Fruit fly (Drosophila melanogaster) whole organism, embryonic: ENCODE results near the gene senju.
A peak's percentile ranks its signal among the peaks of the same experiment; 100 is the strongest.

Experiments used
- Abd-B ChIP-seq: fragments of 200-800 bp; sonication (Bioruptor generic); optimal IDR thresholded peaks from 2 replicates; lab custom pipeline; 2018; ENCODE audit warnings: missing biosample characterization, mild to moderate bottlenecking, missing genetic modification characterization, moderate library complexity
- Adf1 ChIP-seq: fragments of 200-800 bp; sonication (Bioruptor generic); IDR thresholded peaks from 2 replicates; pipeline ENCODE4 v1.3.6; 2022; ENCODE audit warnings: missing biosample characterization, missing genetic modification characterization
- Antp ChIP-seq: fragments of 200-800 bp; sonication (Bioruptor generic); optimal IDR thresholded peaks from 3 replicates; lab custom pipeline; 2016; ENCODE audit warnings: missing biosample characterization, missing genetic modification characterization
- BEAF-32 ChIP-seq: fragments of 200-800 bp; sonication (Bioruptor generic); optimal IDR thresholded peaks from 3 replicates; lab custom pipeline; 2017; ENCODE audit warnings: missing biosample characterization, missing genetic modification characterization, mild to moderate bottlenecking, moderate library complexity, missing genetic modification reagents
- CG10462 ChIP-seq: fragments of 200-800 bp; sonication (Bioruptor generic); optimal IDR thresholded peaks from 2 replicates; lab custom pipeline; 2016; ENCODE audit warnings: missing biosample characterization, missing genetic modification characterization
- CG12155 ChIP-seq: fragments of 200-800 bp; sonication (Bioruptor generic); optimal IDR thresholded peaks from 3 replicates; lab custom pipeline; 2016; ENCODE audit warnings: missing biosample characterization, missing genetic modification characterization
- CG14050 ChIP-seq: fragments of 200-800 bp; sonication (Bioruptor generic); IDR thresholded peaks from 3 replicates; pipeline ENCODE4 v1.3.6; 2022; ENCODE audit warnings: missing biosample characterization, missing genetic modification characterization
- CG14710 ChIP-seq: fragments of 200-800 bp; sonication (Bioruptor generic); optimal IDR thresholded peaks from 3 replicates; lab custom pipeline; 2019; ENCODE audit warnings: missing biosample characterization, mild to moderate bottlenecking, missing genetic modification characterization, moderate library complexity
- CG15011 ChIP-seq: fragments of 200-800 bp; sonication (Bioruptor generic); optimal IDR thresholded peaks from 3 replicates; lab custom pipeline; 2018; ENCODE audit warnings: missing biosample characterization, mild to moderate bottlenecking, missing genetic modification characterization
- CG15073 ChIP-seq: fragments of 200-800 bp; sonication (Bioruptor generic); optimal IDR thresholded peaks from 2 replicates; lab custom pipeline; 2016; ENCODE audit warnings: missing biosample characterization, missing genetic modification characterization
- CG17612 ChIP-seq: fragments of 200-800 bp; sonication (Bioruptor generic); IDR thresholded peaks from 2 replicates; pipeline ENCODE4 v1.3.6; 2022; ENCODE audit warnings: missing biosample characterization, missing genetic modification characterization
- CG17912 ChIP-seq: fragments of 200-800 bp; sonication (Bioruptor generic); optimal IDR thresholded peaks from 2 replicates; lab custom pipeline; 2018; ENCODE audit warnings: missing biosample characterization, mild to moderate bottlenecking, missing genetic modification characterization
- CG1792 ChIP-seq: fragments of 200-800 bp; sonication (Bioruptor generic); optimal IDR thresholded peaks from 2 replicates; lab custom pipeline; 2016; ENCODE audit warnings: missing biosample characterization, missing genetic modification characterization
- CG2202 ChIP-seq: fragments of 200-800 bp; sonication (Bioruptor generic); optimal IDR thresholded peaks from 2 replicates; lab custom pipeline; 2018; ENCODE audit warnings: missing biosample characterization, mild to moderate bottlenecking, missing genetic modification characterization
- CG2875 ChIP-seq: fragments of 200-800 bp; sonication (Bioruptor generic); optimal IDR thresholded peaks from 2 replicates; lab custom pipeline; 2017; ENCODE audit warnings: missing biosample characterization, mild to moderate bottlenecking, missing genetic modification characterization, missing genetic modification reagents
- CG2889 ChIP-seq: fragments of 200-800 bp; sonication (Bioruptor generic); IDR thresholded peaks from 3 replicates; pipeline ENCODE4 v1.3.6; 2022; ENCODE audit warnings: missing biosample characterization, missing genetic modification characterization
- CG3065 ChIP-seq: fragments of 200-800 bp; sonication (Bioruptor generic); optimal IDR thresholded peaks from 2 replicates; lab custom pipeline; 2016; ENCODE audit warnings: missing biosample characterization, missing genetic modification characterization
- CG31365 ChIP-seq: fragments of 200-800 bp; sonication (Bioruptor generic); optimal IDR thresholded peaks from 2 replicates; lab custom pipeline; 2018; ENCODE audit warnings: missing biosample characterization, mild to moderate bottlenecking, missing genetic modification characterization
- CG3847 ChIP-seq: fragments of 200-800 bp; sonication (Bioruptor generic); IDR thresholded peaks from 2 replicates; pipeline ENCODE4 v1.3.6; 2022; ENCODE audit warnings: missing biosample characterization, missing genetic modification characterization
- CG4854 ChIP-seq: fragments of 200-800 bp; sonication (Bioruptor generic); optimal IDR thresholded peaks from 2 replicates; lab custom pipeline; 2016; ENCODE audit warnings: missing biosample characterization, missing genetic modification characterization, inconsistent platforms
- CG5180 ChIP-seq: fragments of 200-800 bp; sonication (Bioruptor generic); optimal IDR thresholded peaks from 3 replicates; lab custom pipeline; 2017; ENCODE audit warnings: missing biosample characterization, missing genetic modification characterization, mild to moderate bottlenecking, moderate library complexity, missing genetic modification reagents
- CG6791 ChIP-seq: fragments of 200-800 bp; sonication (Bioruptor generic); IDR thresholded peaks from 3 replicates; pipeline ENCODE4 v1.3.6; 2022; ENCODE audit warnings: missing biosample characterization, missing genetic modification characterization; ENCODE audit not compliant: partially characterized antibody
- CG7928 ChIP-seq: fragments of 200-800 bp; sonication (Bioruptor generic); optimal IDR thresholded peaks from 2 replicates; lab custom pipeline; 2017; ENCODE audit warnings: missing biosample characterization, mild to moderate bottlenecking, missing genetic modification characterization
- CG8944 ChIP-seq: fragments of 200-800 bp; sonication (Bioruptor generic); optimal IDR thresholded peaks from 3 replicates; lab custom pipeline; 2016; ENCODE audit warnings: missing biosample characterization, missing genetic modification characterization
- CG9727 ChIP-seq: fragments of 200-800 bp; sonication (Bioruptor generic); optimal IDR thresholded peaks from 3 replicates; lab custom pipeline; 2017; ENCODE audit warnings: missing biosample characterization, mild to moderate bottlenecking, missing genetic modification characterization
- D ChIP-seq, 2 experiments: fragments of 200-800 bp in 1 of 2; fragments of >200 bp in 1 of 2; sonication (Bioruptor generic) in 1 of 2; optimal IDR thresholded peaks; 2 replicates in 1 of 2; 3 replicates in 1 of 2; lab custom pipeline; 2017; ENCODE audit warnings: mild to moderate bottlenecking in 1 of 2, missing biosample characterization in 1 of 2, missing genetic modification characterization in 1 of 2, missing genetic modification reagents in 1 of 2
- Gsc ChIP-seq: fragments of 200-800 bp; sonication (Bioruptor generic); IDR thresholded peaks from 2 replicates; pipeline ENCODE4 v1.3.6; 2022; ENCODE audit warnings: missing biosample characterization, missing genetic modification characterization
- Kr ChIP-seq: fragments of 200-800 bp; sonication (Bioruptor generic); optimal IDR thresholded peaks from 2 replicates; lab custom pipeline; 2017; ENCODE audit warnings: missing biosample characterization, mild to moderate bottlenecking, missing genetic modification characterization
- NK7.1 ChIP-seq: fragments of 200-800 bp; sonication (Bioruptor generic); optimal IDR thresholded peaks from 3 replicates; lab custom pipeline; 2016; ENCODE audit warnings: missing biosample characterization, missing genetic modification characterization
- Nf-YC ChIP-seq: fragments of 200-800 bp; optimal IDR thresholded peaks from 3 replicates; lab custom pipeline; 2019; ENCODE audit warnings: missing biosample characterization, mild to moderate bottlenecking, missing genetic modification characterization, moderate library complexity
- Rx ChIP-seq: fragments of 200-800 bp; sonication (Bioruptor generic); IDR thresholded peaks from 2 replicates; pipeline ENCODE4 v1.3.6; 2022; ENCODE audit warnings: missing biosample characterization, missing genetic modification characterization
- Vsx1 ChIP-seq: fragments of 200-800 bp; sonication (Bioruptor generic); optimal IDR thresholded peaks from 2 replicates; lab custom pipeline; 2017; ENCODE audit warnings: missing biosample characterization, mild to moderate bottlenecking, missing genetic modification characterization, missing genetic modification reagents
- ab ChIP-seq: fragments of 200-800 bp; sonication (Bioruptor generic); optimal IDR thresholded peaks from 2 replicates; lab custom pipeline; 2016; ENCODE audit warnings: missing biosample characterization, missing genetic modification characterization
- dysf ChIP-seq: fragments of 200-800 bp; sonication (Bioruptor generic); IDR thresholded peaks from 3 replicates; pipeline ENCODE4 v1.3.6; 2022; ENCODE audit warnings: missing biosample characterization, missing genetic modification characterization
- emc ChIP-seq: fragments of 200-800 bp; sonication (Bioruptor generic); optimal IDR thresholded peaks from 2 replicates; lab custom pipeline; 2016; ENCODE audit warnings: missing biosample characterization, missing genetic modification characterization
- exex ChIP-seq: fragments of 200-800 bp; sonication (Bioruptor generic); optimal IDR thresholded peaks from 4 replicates; lab custom pipeline; 2018; ENCODE audit warnings: missing biosample characterization, mild to moderate bottlenecking, missing genetic modification characterization, moderate library complexity
- gt ChIP-seq: fragments of 200-800 bp; sonication (Bioruptor generic); IDR thresholded peaks from 2 replicates; pipeline ENCODE4 v1.3.6; 2022; ENCODE audit warnings: missing biosample characterization, missing genetic modification characterization
- ham ChIP-seq: fragments of 200-800 bp; sonication (Bioruptor generic); IDR thresholded peaks from 2 replicates; pipeline ENCODE4 v1.3.6; 2022; ENCODE audit warnings: missing biosample characterization, missing genetic modification characterization
- kay ChIP-seq: fragments of 200-800 bp; sonication (Bioruptor generic); optimal IDR thresholded peaks from 2 replicates; lab custom pipeline; 2016; ENCODE audit warnings: missing biosample characterization, missing genetic modification characterization
- knrl ChIP-seq: fragments of 200-800 bp; sonication (Bioruptor generic); IDR thresholded peaks from 3 replicates; pipeline ENCODE4 v1.3.6; 2022; ENCODE audit warnings: missing biosample characterization, missing genetic modification characterization; ENCODE audit not compliant: partially characterized antibody
- lola ChIP-seq, 3 experiments: fragments of >200 bp in 2 of 3; fragments of 200-800 bp in 1 of 3; sonication (Bioruptor generic) in 1 of 3; optimal IDR thresholded peaks; 2 replicates each; lab custom pipeline; 2017 to 2019; ENCODE audit warnings: missing biosample characterization in 3 of 3, missing genetic modification characterization in 3 of 3, mild to moderate bottlenecking in 1 of 3, moderate library complexity in 1 of 3
- maf-S ChIP-seq: fragments of 200-800 bp; sonication (Bioruptor generic); optimal IDR thresholded peaks from 2 replicates; lab custom pipeline; 2016; ENCODE audit warnings: missing biosample characterization, missing genetic modification characterization
- mirr ChIP-seq: fragments of 200-800 bp; sonication (Bioruptor generic); optimal IDR thresholded peaks from 3 replicates; lab custom pipeline; 2018; ENCODE audit warnings: missing biosample characterization, mild to moderate bottlenecking, missing genetic modification characterization
- pros ChIP-seq: fragments of 200-800 bp; sonication (Bioruptor generic); optimal IDR thresholded peaks from 3 replicates; lab custom pipeline; 2019; ENCODE audit warnings: missing biosample characterization, mild to moderate bottlenecking, missing genetic modification characterization, moderate library complexity
- sd ChIP-seq: fragments of 200-800 bp; sonication (Bioruptor generic); optimal IDR thresholded peaks from 3 replicates; lab custom pipeline; 2018; ENCODE audit warnings: missing biosample characterization, mild to moderate bottlenecking, missing genetic modification characterization, moderate library complexity
- sens ChIP-seq: fragments of 200-800 bp; sonication (Bioruptor generic); peaks from one replicate; lab custom pipeline; 2016; ENCODE audit warnings: missing biosample characterization, missing genetic modification characterization
- stc ChIP-seq: fragments of 200-800 bp; sonication (Bioruptor generic); IDR thresholded peaks from 2 replicates; pipeline ENCODE4 v1.3.6; 2022; ENCODE audit warnings: missing biosample characterization, missing genetic modification characterization
- tap ChIP-seq: fragments of 200-800 bp; optimal IDR thresholded peaks from 3 replicates; lab custom pipeline; 2019; ENCODE audit warnings: missing biosample characterization, mild to moderate bottlenecking, missing genetic modification characterization, moderate library complexity
- zfh2 ChIP-seq: fragments of 200-800 bp; sonication (Bioruptor generic); optimal IDR thresholded peaks from 2 replicates; lab custom pipeline; 2016; ENCODE audit warnings: missing biosample characterization, missing genetic modification characterization

senju gene

dm6 chr2L:5044892-5045619 lies 7.6 kb upstream of the senju start (continued):
- no peak for TF ChIP-seq CG6791 (GFP tag; lab: Robert Waterston, UW)
- peak; percentile 28 for TF ChIP-seq sd (tag; lab: Kevin White, UChicago)
- TF ChIP-seq CG15011 (GFP tag; lab: Kevin White, UChicago), result peak; percentile 21
- peak; percentile 23 for TF ChIP-seq tap (tag; lab: Kevin White, UChicago)
- peak; percentile 43 for TF ChIP-seq Nf-YC (tag; lab: Kevin White, UChicago)
- no peak for TF ChIP-seq kay
- TF ChIP-seq CG15073 (GFP tag; lab: Kevin White, UChicago), result peak; percentile 97
- TF ChIP-seq sens (GFP tag; lab: Kevin White, UChicago), result peak; percentile 80
- TF ChIP-seq lola (GFP tag; optimal IDR thresholded peaks at IDR 0.05; lab: Kevin White, UChicago), result peak in 1 of 3 experiments; percentile 41
- TF ChIP-seq exex (tag; lab: Kevin White, UChicago), result no peak
- TF ChIP-seq CG14050, result peak; percentile 30; the same call in 2 of the 3 replicates
- TF ChIP-seq CG17912 (GFP tag; lab: Kevin White, UChicago), result no peak
- TF ChIP-seq BEAF-32 (GFP tag; lab: Kevin White, UChicago), result no peak
- no peak for TF ChIP-seq CG17612 (GFP tag; lab: Robert Waterston, UW)
- no peak for TF ChIP-seq CG1792 (GFP tag; lab: Kevin White, UChicago)
- TF ChIP-seq pros (GFP tag; lab: Kevin White, UChicago), result no peak
- peak; percentile 39 for TF ChIP-seq CG14710
- TF ChIP-seq CG10462, result no peak
- TF ChIP-seq CG2889, result no peak; the same call in 2 of the 3 replicates
- peak; percentile 2 for TF ChIP-seq CG2875 (GFP tag; lab: Kevin White, UChicago)
- TF ChIP-seq CG3847 (GFP tag; lab: Robert Waterston, UW), result 0 out of 2 replicates have a peak, but pooled peaks have one; percentile 40
- TF ChIP-seq CG5180, result peak; percentile 26
- peak; percentile 44; the same call in 1 of the 3 replicates for TF ChIP-seq dysf (GFP tag; lab: Robert Waterston, UW)
- no peak for TF ChIP-seq emc
- TF ChIP-seq stc, result peak; percentile 41; the same call in 1 of the 2 replicates
- no peak for TF ChIP-seq Gsc (GFP tag; lab: Robert Waterston, UW)
- no peak for TF ChIP-seq ab (GFP tag; lab: Kevin White, UChicago)
- TF ChIP-seq Adf1 (GFP tag; lab: Robert Waterston, UW), result no peak
- TF ChIP-seq CG3065 (GFP tag; lab: Kevin White, UChicago), result no peak
- TF ChIP-seq NK7.1 (GFP tag; lab: Kevin White, UChicago), result no peak
- TF ChIP-seq Rx (GFP tag; lab: Robert Waterston, UW), result peak; percentile 24; the same call in 1 of the 2 replicates
- TF ChIP-seq ham (GFP tag; lab: Robert Waterston, UW), result no peak; the same call in 1 of the 2 replicates
- no peak for TF ChIP-seq CG4854 (GFP tag; lab: Kevin White, UChicago)
- peak; percentile 26 for TF ChIP-seq CG7928 (GFP tag; lab: Kevin White, UChicago)
- TF ChIP-seq knrl (GFP tag; lab: Robert Waterston, UW), result no peak; the same call in 2 of the 3 replicates
- no peak for TF ChIP-seq CG2202
- TF ChIP-seq Kr (GFP tag; lab: Kevin White, UChicago), result no peak
- TF ChIP-seq mirr, result peak; percentile 25
- no peak for TF ChIP-seq D (optimal IDR thresholded peaks at IDR 0.05; lab: Kevin White, UChicago)
- peak; percentile 50 for TF ChIP-seq D (GFP tag; optimal IDR thresholded peaks at IDR 0.05; lab: Kevin White, UChicago)
- peak; percentile 30 for TF ChIP-seq Vsx1 (GFP tag; lab: Kevin White, UChicago)
- peak; percentile 4 for TF ChIP-seq maf-S (GFP tag; lab: Kevin White, UChicago)
- peak; percentile 60 for TF ChIP-seq CG9727 (GFP tag; lab: Kevin White, UChicago)
- peak; percentile 39 for TF ChIP-seq Antp (GFP tag; lab: Kevin White, UChicago)
- peak; percentile 15 for TF ChIP-seq zfh2
- TF ChIP-seq Abd-B (GFP tag; lab: Kevin White, UChicago), result peak; percentile 24
- no peak for TF ChIP-seq gt (GFP tag; lab: Robert Waterston, UW)
- peak; percentile 53 for TF ChIP-seq CG8944 (GFP tag; lab: Kevin White, UChicago)
- no peak for TF ChIP-seq CG31365 (tag; lab: Kevin White, UChicago)
- peak; percentile 31 for TF ChIP-seq CG12155 (GFP tag; lab: Kevin White, UChicago)
